Fruit fly (Drosophila melanogaster) whole organism, embryonic: ENCODE results near the gene Bub1.

ENCODE experiments used
- ATbp ChIP-seq: fragments of 200-800 bp; sonication (Bioruptor generic); optimal IDR thresholded peaks from 2 replicates; lab custom pipeline; 2017; ENCODE audit warnings: missing biosample characterization, mild to moderate bottlenecking, missing genetic modification characterization, missing genetic modification reagents
- Atf3 ChIP-seq: fragments of 200-800 bp; sonication (Bioruptor generic); optimal IDR thresholded peaks from 3 replicates; lab custom pipeline; 2016; ENCODE audit warnings: missing biosample characterization, missing genetic modification characterization
- CG10209 ChIP-seq: fragments of 200-800 bp; sonication (Bioruptor generic); optimal IDR thresholded peaks from 3 replicates; lab custom pipeline; 2017; ENCODE audit warnings: missing biosample characterization, mild to moderate bottlenecking, missing genetic modification characterization, missing genetic modification reagents
- CG10366 ChIP-seq: fragments of 200-800 bp; sonication (Bioruptor generic); IDR thresholded peaks from 2 replicates; pipeline ENCODE4 v1.3.6; 2022; ENCODE audit warnings: missing biosample characterization, missing genetic modification characterization
- CG10654 ChIP-seq: fragments of 200-800 bp; sonication (Bioruptor generic); optimal IDR thresholded peaks from 2 replicates; lab custom pipeline; 2016; ENCODE audit warnings: missing biosample characterization, missing genetic modification characterization
- CG11723 ChIP-seq: fragments of 200-800 bp; sonication (Bioruptor generic); optimal IDR thresholded peaks from 2 replicates; lab custom pipeline; 2017; ENCODE audit warnings: missing biosample characterization, mild to moderate bottlenecking, missing genetic modification characterization
- CG30431 ChIP-seq: fragments of 200-800 bp; sonication (Bioruptor generic); optimal IDR thresholded peaks from 2 replicates; lab custom pipeline; 2017; ENCODE audit warnings: missing biosample characterization, missing genetic modification characterization
- CG3726 ChIP-seq: fragments of 200-800 bp; sonication (Bioruptor generic); IDR thresholded peaks from 3 replicates; pipeline ENCODE4, ENCODE4 v1.3.6; 2022; ENCODE audit warnings: missing biosample characterization, missing genetic modification characterization
- CG3995 ChIP-seq: fragments of 200-800 bp; sonication (Bioruptor generic); optimal IDR thresholded peaks from 3 replicates; lab custom pipeline; 2016; ENCODE audit warnings: missing biosample characterization, missing genetic modification characterization
- CG4617 ChIP-seq: fragments of 200-800 bp; sonication (Bioruptor generic); optimal IDR thresholded peaks from 3 replicates; lab custom pipeline; 2016; ENCODE audit warnings: missing biosample characterization, missing genetic modification characterization, borderline replicate concordance
- CG4707 ChIP-seq: fragments of 200-800 bp; sonication (Bioruptor generic); optimal IDR thresholded peaks from 2 replicates; lab custom pipeline; 2018; ENCODE audit warnings: missing biosample characterization, mild to moderate bottlenecking, missing genetic modification characterization, moderate library complexity
- CG6813 ChIP-seq: fragments of 200-800 bp; sonication (Bioruptor generic); optimal IDR thresholded peaks from 2 replicates; lab custom pipeline; 2017; ENCODE audit warnings: missing biosample characterization, missing genetic modification characterization, mild to moderate bottlenecking, moderate library complexity, missing genetic modification reagents
- CG7786 ChIP-seq: fragments of 200-800 bp; sonication (Bioruptor generic); optimal IDR thresholded peaks from 2 replicates; lab custom pipeline; 2016; ENCODE audit warnings: missing biosample characterization, missing genetic modification characterization
- CG8359 ChIP-seq: fragments of 200-800 bp; sonication (Bioruptor generic); optimal IDR thresholded peaks from 2 replicates; lab custom pipeline; 2017; ENCODE audit warnings: missing biosample characterization, mild to moderate bottlenecking, missing genetic modification characterization, borderline replicate concordance
- CrebB ChIP-seq: fragments of 200-800 bp; sonication (Bioruptor generic); optimal IDR thresholded peaks from 3 replicates; lab custom pipeline; 2018; ENCODE audit warnings: missing biosample characterization, mild to moderate bottlenecking, missing genetic modification characterization
- D ChIP-seq, 2 experiments: fragments of 200-800 bp in 1 of 2; fragments of >200 bp in 1 of 2; sonication (Bioruptor generic) in 1 of 2; optimal IDR thresholded peaks; 2 replicates in 1 of 2; 3 replicates in 1 of 2; lab custom pipeline; 2017; ENCODE audit warnings: mild to moderate bottlenecking in 1 of 2, missing biosample characterization in 1 of 2, missing genetic modification characterization in 1 of 2, missing genetic modification reagents in 1 of 2
- Dad ChIP-seq: fragments of 200-800 bp; sonication (Bioruptor generic); optimal IDR thresholded peaks from 3 replicates; lab custom pipeline; 2016; ENCODE audit warnings: missing biosample characterization, missing genetic modification characterization
- E2f1 ChIP-seq: fragments of 200-800 bp; sonication (Bioruptor generic); IDR thresholded peaks from 2 replicates; pipeline ENCODE4 v1.3.6; 2022; ENCODE audit warnings: missing biosample characterization, missing genetic modification characterization
- Eip74EF ChIP-seq, 2 experiments: fragments of 200-800 bp in 1 of 2; fragments of >200 bp in 1 of 2; sonication (Bioruptor generic) in 1 of 2; optimal IDR thresholded peaks; 2 replicates each; lab custom pipeline; 2017 to 2019; ENCODE audit warnings: missing biosample characterization in 2 of 2, missing genetic modification characterization in 2 of 2, mild to moderate bottlenecking in 1 of 2, moderate library complexity in 1 of 2
- HLH4C ChIP-seq: fragments of 200-800 bp; sonication (Bioruptor generic); IDR thresholded peaks from 3 replicates; pipeline ENCODE4 v1.3.6; 2022; ENCODE audit warnings: missing biosample characterization, missing genetic modification characterization; ENCODE audit not compliant: partially characterized antibody
- Optix ChIP-seq: fragments of 200-800 bp; sonication (Bioruptor generic); IDR thresholded peaks from 3 replicates; pipeline ENCODE4 v1.3.6; 2022; ENCODE audit warnings: missing biosample characterization, missing genetic modification characterization
- Pdp1 ChIP-seq, 2 experiments: fragments of 200-800 bp; sonication (Bioruptor generic); optimal IDR thresholded peaks; 3 replicates each; lab custom pipeline; 2016; ENCODE audit warnings: missing biosample characterization in 2 of 2, missing genetic modification characterization in 2 of 2, mild to moderate bottlenecking in 1 of 2, moderate library complexity in 1 of 2
- Ptx1 ChIP-seq: fragments of 200-800 bp; sonication (Bioruptor generic); IDR thresholded peaks from 2 replicates; pipeline ENCODE4 v1.3.6; 2022; ENCODE audit warnings: missing biosample characterization, missing genetic modification characterization
- Sin3A ChIP-seq: fragments of >200 bp; optimal IDR thresholded peaks from 2 replicates; lab custom pipeline; 2018
- Stat92E ChIP-seq, 3 experiments: fragments of >200 bp in 2 of 3; fragments of 200-800 bp in 1 of 3; sonication (Bioruptor generic) in 1 of 3; optimal IDR thresholded peaks; 2 replicates each; lab custom pipeline; 2017 to 2019; ENCODE audit warnings: missing biosample characterization in 3 of 3, missing genetic modification characterization in 3 of 3, mild to moderate bottlenecking in 1 of 3, moderate library complexity in 1 of 3
- bsh ChIP-seq, 2 experiments: fragments of 200-800 bp; sonication (Bioruptor generic); optimal IDR thresholded peaks; 2 replicates each; lab custom pipeline; 2017 to 2018; ENCODE audit warnings: mild to moderate bottlenecking in 2 of 2, missing biosample characterization in 2 of 2, missing genetic modification characterization in 2 of 2, moderate library complexity in 1 of 2
- btn ChIP-seq: fragments of 200-800 bp; sonication (Bioruptor generic); optimal IDR thresholded peaks from 2 replicates; lab custom pipeline; 2016; ENCODE audit warnings: missing biosample characterization, missing genetic modification characterization
- chinmo ChIP-seq: fragments of 200-800 bp; sonication (Bioruptor generic); IDR thresholded peaks from 4 replicates; pipeline ENCODE4 v1.3.6; 2022; ENCODE audit warnings: missing biosample characterization, missing genetic modification characterization; ENCODE audit not compliant: partially characterized antibody
- chn ChIP-seq: fragments of 200-800 bp; sonication (Bioruptor generic); optimal IDR thresholded peaks from 2 replicates; lab custom pipeline; 2016; ENCODE audit warnings: missing biosample characterization, missing genetic modification characterization
- dimm ChIP-seq: fragments of 200-800 bp; sonication (Bioruptor generic); IDR thresholded peaks from 2 replicates; pipeline ENCODE4 v1.3.6; 2022; ENCODE audit warnings: missing biosample characterization, missing genetic modification characterization
- ftz-f1 ChIP-seq: fragments of 200-800 bp; sonication (Bioruptor generic); optimal IDR thresholded peaks from 2 replicates; lab custom pipeline; 2016; ENCODE audit warnings: missing biosample characterization, missing genetic modification characterization
- gro ChIP-seq: fragments of 200-800 bp; sonication (Bioruptor generic); optimal IDR thresholded peaks from 2 replicates; lab custom pipeline; 2016; ENCODE audit warnings: missing biosample characterization, missing genetic modification characterization
- gsb-n ChIP-seq: fragments of 200-800 bp; sonication (Bioruptor generic); optimal IDR thresholded peaks from 3 replicates; lab custom pipeline; 2018; ENCODE audit warnings: missing biosample characterization, mild to moderate bottlenecking, missing genetic modification characterization
- hb ChIP-seq: fragments of 200-800 bp; sonication (Bioruptor generic); IDR thresholded peaks from 3 replicates; pipeline ENCODE4 v1.3.6; 2022; ENCODE audit warnings: missing biosample characterization, missing genetic modification characterization; ENCODE audit not compliant: partially characterized antibody
- hbn ChIP-seq: fragments of 200-800 bp; sonication (Bioruptor generic); IDR thresholded peaks from 2 replicates; pipeline ENCODE4 v1.3.6; 2022; ENCODE audit warnings: missing biosample characterization, missing genetic modification characterization; ENCODE audit not compliant: partially characterized antibody
- her ChIP-seq: fragments of 200-800 bp; sonication (Bioruptor generic); optimal IDR thresholded peaks from 2 replicates; lab custom pipeline; 2016; ENCODE audit warnings: missing biosample characterization, missing genetic modification characterization
- hkb ChIP-seq, 2 experiments: fragments of 200-800 bp in 1 of 2; fragments of >200 bp in 1 of 2; sonication (Bioruptor generic) in 1 of 2; IDR thresholded peaks in 1 of 2; optimal IDR thresholded peaks in 1 of 2; 2 replicates each; pipeline versions ENCODE4 v1.3.6 to Lab custom; 2017 to 2022; ENCODE audit warnings: missing biosample characterization in 1 of 2, missing genetic modification characterization in 1 of 2
- jigr1 ChIP-seq: fragments of 200-800 bp; sonication (Bioruptor generic); IDR thresholded peaks from 3 replicates; pipeline ENCODE4 v1.3.6; 2022; ENCODE audit warnings: missing biosample characterization, missing genetic modification characterization
- kah ChIP-seq: fragments of 200-800 bp; sonication (Bioruptor generic); optimal IDR thresholded peaks from 2 replicates; lab custom pipeline; 2018; ENCODE audit warnings: missing biosample characterization, mild to moderate bottlenecking, missing genetic modification characterization
- luna ChIP-seq: fragments of 200-800 bp; sonication (Bioruptor generic); optimal IDR thresholded peaks from 2 replicates; lab custom pipeline; 2016; ENCODE audit warnings: missing biosample characterization, missing genetic modification characterization
- mam ChIP-seq: fragments of 200-800 bp; sonication (Bioruptor generic); optimal IDR thresholded peaks from 3 replicates; lab custom pipeline; 2016; ENCODE audit warnings: missing biosample characterization, missing genetic modification characterization
- mirr ChIP-seq: fragments of 200-800 bp; sonication (Bioruptor generic); optimal IDR thresholded peaks from 3 replicates; lab custom pipeline; 2018; ENCODE audit warnings: missing biosample characterization, mild to moderate bottlenecking, missing genetic modification characterization
- onecut ChIP-seq: fragments of 200-800 bp; sonication (Bioruptor generic); IDR thresholded peaks from 2 replicates; pipeline ENCODE4 v1.3.6; 2022; ENCODE audit warnings: missing biosample characterization, missing genetic modification characterization
- p53 ChIP-seq: fragments of 200-800 bp; sonication (Bioruptor generic); optimal IDR thresholded peaks from 2 replicates; lab custom pipeline; 2016; ENCODE audit warnings: missing biosample characterization, missing genetic modification characterization
- sens ChIP-seq: fragments of 200-800 bp; sonication (Bioruptor generic); peaks from one replicate; lab custom pipeline; 2016; ENCODE audit warnings: missing biosample characterization, missing genetic modification characterization
- trem ChIP-seq: fragments of 200-800 bp; optimal IDR thresholded peaks from 3 replicates; lab custom pipeline; 2019; ENCODE audit warnings: missing biosample characterization, mild to moderate bottlenecking, missing genetic modification characterization, moderate library complexity
- unc-4 ChIP-seq: fragments of 200-800 bp; sonication (Bioruptor generic); IDR thresholded peaks from 2 replicates; pipeline ENCODE4 v1.3.6; 2022; ENCODE audit warnings: missing biosample characterization, missing genetic modification characterization; ENCODE audit not compliant: partially characterized antibody
- unpg ChIP-seq: fragments of 200-800 bp; sonication (Bioruptor generic); optimal IDR thresholded peaks from 3 replicates; lab custom pipeline; 2018; ENCODE audit warnings: missing biosample characterization, mild to moderate bottlenecking, missing genetic modification characterization, moderate library complexity

Gene Bub1

DNA sequence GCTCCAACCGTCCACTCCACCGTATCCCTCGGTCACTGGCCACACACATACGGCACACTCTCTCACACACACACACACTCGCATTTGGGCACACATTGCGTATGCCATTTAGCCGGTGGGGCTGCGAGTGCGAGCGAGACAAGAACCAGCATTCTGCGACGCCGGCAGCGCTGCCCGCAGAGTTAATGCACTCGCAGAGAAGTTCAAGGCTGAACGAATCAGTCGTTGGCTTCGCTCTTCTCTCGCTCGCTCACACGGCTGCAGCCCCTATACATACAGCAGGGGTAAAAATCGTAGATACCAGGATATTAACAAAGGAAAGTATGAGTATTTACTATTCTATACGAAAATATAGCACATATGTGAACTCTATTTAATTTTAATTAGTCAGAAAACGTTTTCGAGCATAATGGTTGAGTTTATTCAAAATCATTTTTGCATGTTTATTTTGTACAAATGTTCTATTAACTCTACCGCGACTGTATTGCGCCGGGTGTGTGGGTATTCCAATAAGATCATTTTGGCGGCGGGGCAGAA lies 14.4 kb downstream of the Bub1 start (continued):
- TF ChIP-seq p53: peak; percentile 5
- TF ChIP-seq bsh (GFP tag; optimal IDR thresholded peaks at IDR 0.05; lab: Kevin White, UChicago): peak; percentile 89 to 92
- peak; percentile 62 for TF ChIP-seq CG11723
- TF ChIP-seq CG7786 (GFP tag; lab: Kevin White, UChicago): peak; percentile 67
- TF ChIP-seq Sin3A (lab: Kevin White, UChicago): no peak
- TF ChIP-seq CG3726 (GFP tag; lab: Robert Waterston, UW): no peak
- TF ChIP-seq trem (tag; lab: Kevin White, UChicago): peak; percentile 85
- peak; percentile 24 to 45 for TF ChIP-seq Pdp1 (GFP tag; optimal IDR thresholded peaks at IDR 0.05; lab: Kevin White, UChicago)
- TF ChIP-seq CG3995 (GFP tag; lab: Kevin White, UChicago): no peak
- TF ChIP-seq Optix (GFP tag; lab: Robert Waterston, UW): 0 out of 3 replicates have a peak, but pooled peaks have one; percentile 32
- peak; percentile 66; the same call in 1 of the 4 replicates for TF ChIP-seq chinmo
- TF ChIP-seq CG4617 (GFP tag; lab: Kevin White, UChicago): no peak
- peak; percentile 64 for TF ChIP-seq CG10209
- TF ChIP-seq Dad (GFP tag; lab: Kevin White, UChicago): peak; percentile 44
- no peak for TF ChIP-seq her
- no peak for TF ChIP-seq D (optimal IDR thresholded peaks at IDR 0.05; lab: Kevin White, UChicago)
- peak; percentile 86 for TF ChIP-seq D (GFP tag; optimal IDR thresholded peaks at IDR 0.05; lab: Kevin White, UChicago)
- peak; percentile 58 for TF ChIP-seq kah (GFP tag; lab: Kevin White, UChicago)
- TF ChIP-seq CG6813 (GFP tag; lab: Kevin White, UChicago): peak; percentile 64
- no peak for TF ChIP-seq luna
- TF ChIP-seq chn (GFP tag; lab: Kevin White, UChicago): peak; percentile 44
- TF ChIP-seq CG30431 (GFP tag; lab: Kevin White, UChicago): peak; percentile 32
- TF ChIP-seq Eip74EF (GFP tag; optimal IDR thresholded peaks at IDR 0.05; lab: Kevin White, UChicago): peak in 1 of 2 experiments; percentile 64
- TF ChIP-seq Stat92E (GFP tag; optimal IDR thresholded peaks at IDR 0.05; lab: Kevin White, UChicago): peak in 1 of 3 experiments; percentile 92
- peak; percentile 64 for TF ChIP-seq mam (GFP tag; lab: Kevin White, UChicago)
- TF ChIP-seq HLH4C (GFP tag; lab: Robert Waterston, UW): no peak
- peak; percentile 32 for TF ChIP-seq Atf3 (GFP tag; lab: Kevin White, UChicago)
- TF ChIP-seq sens: peak; percentile 98
- peak; percentile 37; the same call in 2 of the 3 replicates for TF ChIP-seq jigr1 (GFP tag; lab: Robert Waterston, UW)
- no peak for TF ChIP-seq unc-4 (GFP tag; lab: Robert Waterston, UW)
- TF ChIP-seq hb (GFP tag; lab: Robert Waterston, UW): no peak
- peak; percentile 34 for TF ChIP-seq gro (GFP tag; lab: Kevin White, UChicago)
- peak; percentile 73 for TF ChIP-seq Ptx1 (GFP tag; lab: Robert Waterston, UW)
- peak; percentile 71 for TF ChIP-seq ATbp (GFP tag; lab: Kevin White, UChicago)
- TF ChIP-seq gsb-n (tag; lab: Kevin White, UChicago): peak; percentile 90
- TF ChIP-seq CG8359 (GFP tag; lab: Kevin White, UChicago): peak; percentile 73
- TF ChIP-seq hkb (optimal IDR thresholded peaks at IDR 0.05; lab: Kevin White, UChicago): no peak
- TF ChIP-seq hkb (GFP tag; IDR thresholded peaks at IDR 0.05; lab: Robert Waterston, UW): peak; percentile 81
- peak; percentile 85 for TF ChIP-seq unpg
- peak; percentile 72 for TF ChIP-seq ftz-f1 (GFP tag; lab: Kevin White, UChicago)
- peak; percentile 69 for TF ChIP-seq CG10366 (GFP tag; lab: Robert Waterston, UW)
- TF ChIP-seq mirr (GFP tag; lab: Kevin White, UChicago): no peak
- peak; percentile 60 for TF ChIP-seq E2f1
- TF ChIP-seq CG10654 (GFP tag; lab: Kevin White, UChicago): peak; percentile 45
- peak; percentile 47 for TF ChIP-seq CG4707
- TF ChIP-seq hbn (GFP tag; lab: Robert Waterston, UW): no peak
- peak; percentile 41 for TF ChIP-seq CrebB (tag; lab: Kevin White, UChicago)
- no peak for TF ChIP-seq btn (GFP tag; lab: Kevin White, UChicago)
- peak; percentile 67 for TF ChIP-seq onecut (GFP tag; lab: Robert Waterston, UW)
- no peak for TF ChIP-seq dimm
